Worm (Caenorhabditis elegans) whole organism, late embryonic: Measurements from ENCODE around the gene fbxa-218.

Experiments used
- K02D7.2 ChIP-seq: sonication (generic microtip); optimal IDR thresholded peaks from 2 replicates; lab custom pipeline; 2017; ENCODE audit warnings: mild to moderate bottlenecking, missing genetic modification characterization, missing compliant biosample characterization
- ama-1 ChIP-seq: fragments of 150-350 bp; optimal IDR thresholded peaks from 2 replicates; lab custom pipeline; 2014
- ceh-18 ChIP-seq: sonication (generic microtip); optimal IDR thresholded peaks from 2 replicates; lab custom pipeline; 2016; ENCODE audit warnings: missing genetic modification characterization, missing compliant biosample characterization
- ceh-24 ChIP-seq: sonication (generic microtip); optimal IDR thresholded peaks from 2 replicates; lab custom pipeline; 2016; ENCODE audit warnings: mild to moderate bottlenecking, missing genetic modification characterization, missing compliant biosample characterization
- ceh-31 ChIP-seq: sonication (generic microtip); optimal IDR thresholded peaks from 2 replicates; lab custom pipeline; 2016; ENCODE audit warnings: missing genetic modification characterization, missing compliant biosample characterization
- ceh-45 ChIP-seq: fragments of 200-800 bp; sonication (Bioruptor generic); IDR thresholded peaks from 2 replicates; pipeline ENCODE4 v1.3.6; 2022; ENCODE audit warnings: missing genetic modification reagents, missing genetic modification characterization, missing compliant biosample characterization
- ets-4 ChIP-seq: sonication (generic microtip); optimal IDR thresholded peaks from 2 replicates; lab custom pipeline; 2016; ENCODE audit warnings: missing genetic modification characterization, missing compliant biosample characterization
- hlh-15 ChIP-seq: sonication (generic microtip); optimal IDR thresholded peaks from 2 replicates; lab custom pipeline; 2016; ENCODE audit warnings: missing genetic modification characterization, missing compliant biosample characterization
- hlh-30 ChIP-seq: sonication (generic microtip); optimal IDR thresholded peaks from 2 replicates; lab custom pipeline; 2017; ENCODE audit warnings: antibody characterized with exemption, missing genetic modification characterization, missing compliant biosample characterization; ENCODE audit not compliant: insufficient read depth
- nhr-232 ChIP-seq: sonication (generic microtip); optimal IDR thresholded peaks from 2 replicates; lab custom pipeline; 2016; ENCODE audit warnings: missing genetic modification characterization, missing compliant biosample characterization
- pqm-1 ChIP-seq: sonication (generic microtip); optimal IDR thresholded peaks from 2 replicates; lab custom pipeline; 2016; ENCODE audit warnings: missing genetic modification characterization, missing compliant biosample characterization
- sox-4 ChIP-seq: sonication (generic microtip); optimal IDR thresholded peaks from 2 replicates; lab custom pipeline; 2017; ENCODE audit warnings: mild to moderate bottlenecking, missing genetic modification characterization, inconsistent platforms, missing compliant biosample characterization
- tbx-2 ChIP-seq: sonication (generic microtip); optimal IDR thresholded peaks from 2 replicates; lab custom pipeline; 2016; ENCODE audit warnings: missing genetic modification characterization, missing compliant biosample characterization

DNA sequence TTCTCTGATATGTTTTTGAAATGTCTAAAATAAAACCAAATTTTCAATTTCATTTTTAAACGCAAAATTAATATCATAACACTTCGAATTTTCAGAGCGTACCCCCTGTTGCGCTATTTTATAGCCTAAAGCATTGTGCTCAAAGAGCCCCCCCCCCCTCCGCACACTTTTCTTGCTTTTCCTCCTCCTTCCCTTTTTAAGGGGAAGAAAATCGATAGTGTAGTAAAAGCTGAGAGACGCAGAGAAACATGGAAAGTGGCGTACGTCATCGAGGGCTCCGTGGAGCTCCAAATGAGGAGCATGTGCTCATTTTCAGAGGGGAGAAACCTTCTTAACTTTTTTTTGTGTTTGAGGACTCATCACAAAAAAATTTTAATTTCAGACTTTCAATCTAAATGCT, 36.2 kb downstream of the fbxa-218 start, which contains the start of gene cccp-1:
- TF ChIP-seq K02D7.2 (tag; lab: Kevin White, UChicago) (no peak), hlh-15 (no peak), hlh-30 (tag; lab: Kevin White, UChicago) (no peak), ceh-31 (tag; lab: Kevin White, UChicago) (peak; percentile 39), tbx-2 (tag; lab: Kevin White, UChicago) (no peak), sox-4 (tag; lab: Kevin White, UChicago) (no peak), nhr-232 (tag; lab: Kevin White, UChicago) (no peak), pqm-1 (tag; lab: Kevin White, UChicago) (no peak), ceh-24 (tag; lab: Kevin White, UChicago) (no peak), ceh-18 (tag; lab: Kevin White, UChicago) (no peak), ets-4 (tag; lab: Kevin White, UChicago) (no peak), ama-1 (no peak), ceh-45 (GFP tag; lab: Robert Waterston, UW) (no peak)
